Worm (Caenorhabditis elegans) whole organism, mixed stage, embryonic: ENCODE data around the gene T26G10.3.

Source experiments
- M03D4.4 ChIP-seq: sonication (generic microtip); optimal IDR thresholded peaks from 2 replicates; lab custom pipeline; 2017; ENCODE audit warnings: mild to moderate bottlenecking, missing genetic modification characterization, missing compliant biosample characterization
- bed-3 ChIP-seq: fragments of 200-800 bp; sonication (Bioruptor generic); optimal IDR thresholded peaks from 3 replicates; lab custom pipeline; 2018; ENCODE audit warnings: mild to moderate bottlenecking, missing genetic modification characterization, moderate library complexity, missing compliant biosample characterization
- ceh-39 ChIP-seq: fragments of 150-350 bp; optimal IDR thresholded peaks from 2 replicates; lab custom pipeline; 2014; ENCODE audit warnings: missing biosample characterization, missing genetic modification characterization
- ceh-43 ChIP-seq: fragments of 200-800 bp; sonication (Bioruptor generic); optimal IDR thresholded peaks from 2 replicates; lab custom pipeline; 2018; ENCODE audit warnings: mild to moderate bottlenecking, missing genetic modification characterization, moderate library complexity, missing compliant biosample characterization
- ceh-83 ChIP-seq: fragments of 200-800 bp; sonication (Bioruptor generic); optimal IDR thresholded peaks from 2 replicates; lab custom pipeline; 2018; ENCODE audit warnings: mild to moderate bottlenecking, missing genetic modification characterization, missing compliant biosample characterization
- ces-1 ChIP-seq: fragments of 150-350 bp; optimal IDR thresholded peaks from 2 replicates; lab custom pipeline; 2014; ENCODE audit warnings: missing biosample characterization, missing genetic modification reagents, missing genetic modification characterization
- cnd-1 ChIP-seq: fragments of 200-800 bp; sonication (Bioruptor generic); optimal IDR thresholded peaks from 2 replicates; lab custom pipeline; 2018; ENCODE audit warnings: mild to moderate bottlenecking, missing genetic modification characterization, missing compliant biosample characterization
- drap-1 ChIP-seq: fragments of 200-800 bp; sonication (Bioruptor generic); optimal IDR thresholded peaks from 3 replicates; lab custom pipeline; 2018; ENCODE audit warnings: mild to moderate bottlenecking, missing genetic modification characterization, missing compliant biosample characterization
- elt-3 ChIP-seq: fragments of 150-350 bp; optimal IDR thresholded peaks from 2 replicates; lab custom pipeline; 2014; ENCODE audit warnings: missing biosample characterization, missing genetic modification characterization
- ham-2 ChIP-seq: fragments of 200-800 bp; sonication (Bioruptor generic); optimal IDR thresholded peaks from 2 replicates; lab custom pipeline; 2018; ENCODE audit warnings: mild to moderate bottlenecking, missing genetic modification characterization, missing compliant biosample characterization
- hlh-1 ChIP-seq: fragments of 150-350 bp; optimal IDR thresholded peaks from 2 replicates; lab custom pipeline; 2014; ENCODE audit warnings: missing biosample characterization, missing genetic modification reagents, missing genetic modification characterization
- lin-13 ChIP-seq: fragments of 150-350 bp; optimal IDR thresholded peaks from 2 replicates; lab custom pipeline; 2014; ENCODE audit warnings: missing biosample characterization, missing genetic modification characterization
- lin-32 ChIP-seq: fragments of 200-800 bp; sonication (Bioruptor generic); optimal IDR thresholded peaks from 2 replicates; lab custom pipeline; 2018; ENCODE audit warnings: mild to moderate bottlenecking, missing genetic modification characterization, missing compliant biosample characterization
- lsy-2 ChIP-seq: fragments of 150-350 bp; optimal IDR thresholded peaks from 2 replicates; lab custom pipeline; 2014; ENCODE audit warnings: missing biosample characterization, missing genetic modification characterization
- mab-5 ChIP-seq: fragments of 150-350 bp; optimal IDR thresholded peaks from 2 replicates; lab custom pipeline; 2014; ENCODE audit warnings: missing biosample characterization, missing genetic modification characterization
- mep-1 ChIP-seq: fragments of 150-350 bp; optimal IDR thresholded peaks from 2 replicates; lab custom pipeline; 2017; ENCODE audit warnings: missing biosample characterization, missing genetic modification reagents, missing genetic modification characterization, inconsistent platforms
- mls-2 ChIP-seq: sonication (generic microtip); optimal IDR thresholded peaks from 2 replicates; lab custom pipeline; 2016; ENCODE audit warnings: mild to moderate bottlenecking, missing genetic modification characterization, moderate library complexity, missing compliant biosample characterization
- nhr-12 ChIP-seq: fragments of 150-350 bp; optimal IDR thresholded peaks from 2 replicates; lab custom pipeline; 2014; ENCODE audit warnings: missing biosample characterization, missing genetic modification characterization
- nhr-2 ChIP-seq: fragments of 150-350 bp; optimal IDR thresholded peaks from 2 replicates; lab custom pipeline; 2014; ENCODE audit warnings: missing biosample characterization, missing genetic modification characterization
- nhr-237 ChIP-seq: fragments of 150-350 bp; optimal IDR thresholded peaks from 2 replicates; lab custom pipeline; 2014; ENCODE audit warnings: missing biosample characterization, missing genetic modification characterization
- nhr-28 ChIP-seq: fragments of 150-350 bp; optimal IDR thresholded peaks from 2 replicates; lab custom pipeline; 2014; ENCODE audit warnings: missing biosample characterization, missing genetic modification characterization
- nhr-76 ChIP-seq: sonication (generic microtip); optimal IDR thresholded peaks from 2 replicates; lab custom pipeline; 2017; ENCODE audit warnings: missing biosample characterization, missing genetic modification characterization
- pha-4 ChIP-seq: fragments of 150-350 bp; optimal IDR thresholded peaks from 2 replicates; lab custom pipeline; 2018; ENCODE audit warnings: missing biosample characterization, missing genetic modification reagents, missing genetic modification characterization
- sem-2 ChIP-seq: fragments of 200-800 bp; sonication (Bioruptor generic); optimal IDR thresholded peaks from 2 replicates; lab custom pipeline; 2018; ENCODE audit warnings: mild to moderate bottlenecking, missing genetic modification characterization, missing compliant biosample characterization
- snpc-4 ChIP-seq: fragments of 150-350 bp; optimal IDR thresholded peaks from 2 replicates; lab custom pipeline; 2014; ENCODE audit warnings: missing biosample characterization, missing genetic modification characterization
- sptf-1 ChIP-seq: sonication (generic microtip); optimal IDR thresholded peaks from 2 replicates; lab custom pipeline; 2017; ENCODE audit warnings: mild to moderate bottlenecking, missing genetic modification characterization, moderate library complexity, missing compliant biosample characterization
- tbx-8 ChIP-seq: fragments of 200-800 bp; sonication (Bioruptor generic); optimal IDR thresholded peaks from 2 replicates; lab custom pipeline; 2018; ENCODE audit warnings: mild to moderate bottlenecking, missing genetic modification characterization, moderate library complexity, missing compliant biosample characterization
- unc-120 ChIP-seq: sonication (generic microtip); optimal IDR thresholded peaks from 2 replicates; lab custom pipeline; 2017; ENCODE audit warnings: missing genetic modification characterization, missing compliant biosample characterization; ENCODE audit not compliant: poor library complexity, severe bottlenecking
- unc-39 ChIP-seq: fragments of 150-350 bp; optimal IDR thresholded peaks from 2 replicates; lab custom pipeline; 2014; ENCODE audit warnings: missing biosample characterization, missing genetic modification characterization
- unc-62 ChIP-seq: fragments of 150-350 bp; optimal IDR thresholded peaks from 2 replicates; lab custom pipeline; 2014; ENCODE audit warnings: missing biosample characterization, missing genetic modification reagents, missing genetic modification characterization
- ztf-11 ChIP-seq: fragments of 150-350 bp; optimal IDR thresholded peaks from 2 replicates; lab custom pipeline; 2014; ENCODE audit warnings: missing biosample characterization, missing genetic modification characterization

Gene T26G10.3

DNA sequence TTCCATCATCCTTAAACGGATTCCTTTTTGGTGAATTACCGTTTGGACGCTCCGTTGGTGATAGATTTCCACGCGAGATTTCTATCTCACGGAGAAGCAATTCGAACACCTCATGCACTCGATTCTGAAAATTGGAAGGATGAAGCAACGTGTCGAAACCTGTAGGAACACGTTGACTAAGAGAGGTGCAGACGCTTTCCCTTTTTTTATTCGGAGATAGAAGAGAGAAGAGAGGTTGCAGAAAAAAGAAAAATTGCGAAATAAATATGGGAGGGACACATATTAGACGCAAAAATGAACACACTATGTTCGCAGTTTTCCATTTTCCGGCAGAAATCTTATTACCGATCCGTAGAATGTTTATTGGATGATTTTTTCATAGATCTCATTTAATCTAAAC lies 41.5 kb upstream of the T26G10.3 start:
- TF ChIP-seq lin-13 (tag; lab: Kevin White, UChicago) (no peak), lin-32 (GFP tag; lab: Kevin White, UChicago) (no peak), tbx-8 (GFP tag; lab: Kevin White, UChicago) (no peak), unc-62 (no peak), M03D4.4 (tag; lab: Kevin White, UChicago) (no peak), unc-120 (tag; lab: Kevin White, UChicago) (no peak), nhr-76 (tag; lab: Kevin White, UChicago) (no peak), sptf-1 (tag; lab: Kevin White, UChicago) (no peak), ham-2 (GFP tag; lab: Kevin White, UChicago) (no peak), nhr-28 (no peak), ceh-43 (GFP tag; lab: Kevin White, UChicago) (no peak), ces-1 (GFP tag; lab: Kevin White, UChicago) (no peak), ceh-83 (GFP tag; lab: Kevin White, UChicago) (no peak), nhr-12 (tag; lab: Kevin White, UChicago) (no peak), sem-2 (GFP tag; lab: Kevin White, UChicago) (no peak)

ce11 chrIII:9453962-9454361 lies 40.7 kb upstream of the T26G10.3 start, which contains the start of gene F54C8.7:
Gene F54C8.7 (minus strand): TSS chrIII:9454062.
- TF ChIP-seq bed-3 (GFP tag; lab: Kevin White, UChicago), result no peak
- no peak for TF ChIP-seq M03D4.4 (tag; lab: Kevin White, UChicago)
- no peak for TF ChIP-seq ceh-83 (GFP tag; lab: Kevin White, UChicago)
- no peak for TF ChIP-seq ceh-43 (GFP tag; lab: Kevin White, UChicago)
- no peak for TF ChIP-seq nhr-76 (tag; lab: Kevin White, UChicago)
- TF ChIP-seq tbx-8 (GFP tag; lab: Kevin White, UChicago), result no peak
- no peak for TF ChIP-seq nhr-28
- TF ChIP-seq hlh-1 (tag; lab: Kevin White, UChicago), result no peak
- no peak for TF ChIP-seq drap-1 (GFP tag; lab: Kevin White, UChicago)
- TF ChIP-seq cnd-1 (tag; lab: Kevin White, UChicago), result no peak
- TF ChIP-seq nhr-2, result no peak
- TF ChIP-seq sptf-1 (tag; lab: Kevin White, UChicago), result no peak
- no peak for TF ChIP-seq lsy-2
- no peak for TF ChIP-seq mab-5
- TF ChIP-seq ham-2 (GFP tag; lab: Kevin White, UChicago), result no peak

DNA sequence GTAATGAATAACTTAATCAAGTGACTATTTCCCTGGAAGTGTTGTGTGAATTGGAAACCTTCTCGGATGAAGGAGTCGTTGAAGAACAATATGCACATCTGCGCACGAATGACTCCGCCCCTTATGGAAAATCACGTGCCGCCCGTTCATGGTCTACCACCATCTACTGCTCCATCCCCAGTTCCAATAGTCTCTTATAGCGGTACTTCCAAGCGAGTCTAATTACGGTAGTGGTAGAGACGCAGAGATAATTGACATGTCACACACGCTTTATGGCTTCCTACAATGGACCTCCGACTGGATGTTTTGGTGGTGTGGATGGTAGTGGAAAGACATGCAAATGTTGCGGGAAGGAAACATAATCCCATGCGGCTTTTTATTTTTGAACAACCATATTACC lies 37.7 kb upstream of the T26G10.3 start:
- TF ChIP-seq M03D4.4 (tag; lab: Kevin White, UChicago) (no peak), mab-5 (no peak), cnd-1 (tag; lab: Kevin White, UChicago) (peak; percentile 11), hlh-1 (tag; lab: Kevin White, UChicago) (no peak), mep-1 (tag; lab: Kevin White, UChicago) (peak; percentile 11), mls-2 (peak; percentile 83), ces-1 (GFP tag; lab: Kevin White, UChicago) (peak; percentile 72), ztf-11 (peak; percentile 24), nhr-2 (peak; percentile 96), snpc-4 (tag; lab: Kevin White, UChicago) (no peak), unc-62 (peak; percentile 22), drap-1 (GFP tag; lab: Kevin White, UChicago) (no peak), ceh-43 (GFP tag; lab: Kevin White, UChicago) (peak; percentile 67), unc-39 (tag; lab: Kevin White, UChicago) (peak; percentile 16), lin-32 (GFP tag; lab: Kevin White, UChicago) (peak; percentile 5), ham-2 (GFP tag; lab: Kevin White, UChicago) (peak; percentile 76), lsy-2 (peak; percentile 63), sptf-1 (tag; lab: Kevin White, UChicago) (peak; percentile 45)

ce11 chrIII:9449831-9450230 lies 36.6 kb upstream of the T26G10.3 start, which contains the start of gene F54C8.6:
Gene F54C8.6 (minus strand): TSS chrIII:9449931.
- TF ChIP-seq elt-3 (no peak), ceh-43 (GFP tag; lab: Kevin White, UChicago) (no peak), mls-2 (no peak), lsy-2 (no peak), cnd-1 (tag; lab: Kevin White, UChicago) (no peak), nhr-76 (tag; lab: Kevin White, UChicago) (no peak), nhr-237 (no peak), ceh-39 (tag; lab: Kevin White, UChicago) (no peak), lin-32 (GFP tag; lab: Kevin White, UChicago) (no peak), pha-4 (no peak), snpc-4 (tag; lab: Kevin White, UChicago) (no peak), lin-13 (tag; lab: Kevin White, UChicago) (no peak), sptf-1 (tag; lab: Kevin White, UChicago) (no peak), ceh-83 (GFP tag; lab: Kevin White, UChicago) (no peak)
